Worm (Caenorhabditis elegans) whole organism, L1 larva: ENCODE results near the gene srh-257.

Experiments
- alr-1 ChIP-seq: fragments of 200-800 bp; sonication (Bioruptor generic); optimal IDR thresholded peaks from 2 replicates; lab custom pipeline; 2018; ENCODE audit warnings: borderline replicate concordance, mild to moderate bottlenecking, missing genetic modification characterization, missing compliant biosample characterization
- aly-2 ChIP-seq: fragments of 150-350 bp; optimal IDR thresholded peaks from 2 replicates; lab custom pipeline; 2014; ENCODE audit warnings: missing biosample characterization, missing genetic modification characterization
- ama-1 ChIP-seq: fragments of 150-350 bp; optimal IDR thresholded peaks from 2 replicates; lab custom pipeline; 2014
- ces-1 ChIP-seq: fragments of 150-350 bp; optimal IDR thresholded peaks from 2 replicates; lab custom pipeline; 2014; ENCODE audit warnings: missing biosample characterization, missing genetic modification reagents, missing genetic modification characterization
- elt-3 ChIP-seq, 6 experiments: fragments of 150-350 bp in 1 of 6; sonication (generic microtip); optimal IDR thresholded peaks; 2 replicates each; lab custom pipeline; 2017 to 2018; ENCODE audit warnings: missing biosample characterization in 6 of 6, missing genetic modification characterization in 6 of 6, inconsistent platforms in 1 of 6
- lin-13 ChIP-seq: fragments of 150-350 bp; optimal IDR thresholded peaks from 2 replicates; lab custom pipeline; 2014; ENCODE audit warnings: missing biosample characterization, missing genetic modification reagents, missing genetic modification characterization
- lin-39 ChIP-seq: fragments of 150-350 bp; optimal IDR thresholded peaks from 2 replicates; lab custom pipeline; 2014; ENCODE audit warnings: missing biosample characterization, missing genetic modification reagents, missing genetic modification characterization
- nhr-77 ChIP-seq: fragments of 150-350 bp; optimal IDR thresholded peaks from 2 replicates; lab custom pipeline; 2014; ENCODE audit warnings: missing biosample characterization, missing genetic modification characterization
- nhr-90 ChIP-seq: sonication (generic microtip); optimal IDR thresholded peaks from 2 replicates; lab custom pipeline; 2016; ENCODE audit warnings: mild to moderate bottlenecking, missing genetic modification characterization, missing compliant biosample characterization; ENCODE audit not compliant: poor library complexity
- rnt-1 ChIP-seq: sonication (generic microtip); optimal IDR thresholded peaks from 2 replicates; lab custom pipeline; 2016; ENCODE audit warnings: mild to moderate bottlenecking, missing genetic modification characterization, moderate library complexity, missing compliant biosample characterization

- TF ChIP-seq aly-2 (tag; lab: Kevin White, UChicago) (no peak), lin-39 (tag; lab: Kevin White, UChicago) (no peak), nhr-90 (tag; lab: Kevin White, UChicago) (no peak), ama-1 (lab: Kevin White, UChicago) (no peak), alr-1 (tag; lab: Kevin White, UChicago) (no peak), ces-1 (GFP tag; lab: Kevin White, UChicago) (no peak), rnt-1 (tag; lab: Kevin White, UChicago) (no peak), elt-3 (tag; optimal IDR thresholded peaks at IDR 0.05; lab: Kevin White, UChicago) (no peak), nhr-77 (tag; lab: Kevin White, UChicago) (no peak), lin-13 (no peak)
Observed at ce11 chrV:15423601-15424000, 16.6 kb downstream of the srh-257 start, which contains the start of gene fbxa-104.
